Worm (Caenorhabditis elegans) whole organism, young adult: Measurements from ENCODE around the gene hsb-1.

Experiments used
- ceh-27 ChIP-seq: fragments of 200-800 bp; sonication (Bioruptor generic); optimal IDR thresholded peaks from 2 replicates; lab custom pipeline; 2018; ENCODE audit warnings: mild to moderate bottlenecking, missing genetic modification characterization, moderate library complexity, missing compliant biosample characterization
- nhr-80 ChIP-seq: sonication (generic microtip); optimal IDR thresholded peaks from 2 replicates; lab custom pipeline; 2016; ENCODE audit warnings: missing genetic modification characterization, missing compliant biosample characterization
- pha-4 ChIP-seq: fragments of 150-350 bp; sonication (generic microtip); optimal IDR thresholded peaks from 2 replicates; lab custom pipeline; 2014; ENCODE audit warnings: missing biosample characterization, missing genetic modification reagents, missing genetic modification characterization
- snpc-1.3 ChIP-seq: sonication (generic microtip); optimal IDR thresholded peaks from 2 replicates; lab custom pipeline; 2017; ENCODE audit warnings: missing genetic modification characterization, mild to moderate bottlenecking, missing compliant biosample characterization, antibody characterized with exemption, moderate library complexity, missing genotype, missing genetic modification reagents; ENCODE audit not compliant: insufficient read depth
- snpc-4 ChIP-seq, 5 experiments: fragments of 150-350 bp in 1 of 5; sonication (generic microtip) in 4 of 5; optimal IDR thresholded peaks; 2 replicates each; lab custom pipeline; 2014 to 2018; ENCODE audit warnings: missing genetic modification characterization in 5 of 5, missing biosample characterization in 3 of 5, antibody characterized with exemption in 2 of 5, mild to moderate bottlenecking in 2 of 5, missing compliant biosample characterization in 2 of 5, missing genotype in 2 of 5, moderate library complexity in 2 of 5, missing genetic modification reagents in 1 of 5
- unc-62 ChIP-seq: fragments of 150-350 bp; optimal IDR thresholded peaks from 2 replicates; lab custom pipeline; 2014; ENCODE audit warnings: missing biosample characterization, missing genetic modification reagents, missing genetic modification characterization
- xnd-1 ChIP-seq: sonication (generic microtip); optimal IDR thresholded peaks from 2 replicates; lab custom pipeline; 2016; ENCODE audit warnings: missing genotype, missing genetic modification reagents, missing genetic modification characterization, missing compliant biosample characterization

DNA sequence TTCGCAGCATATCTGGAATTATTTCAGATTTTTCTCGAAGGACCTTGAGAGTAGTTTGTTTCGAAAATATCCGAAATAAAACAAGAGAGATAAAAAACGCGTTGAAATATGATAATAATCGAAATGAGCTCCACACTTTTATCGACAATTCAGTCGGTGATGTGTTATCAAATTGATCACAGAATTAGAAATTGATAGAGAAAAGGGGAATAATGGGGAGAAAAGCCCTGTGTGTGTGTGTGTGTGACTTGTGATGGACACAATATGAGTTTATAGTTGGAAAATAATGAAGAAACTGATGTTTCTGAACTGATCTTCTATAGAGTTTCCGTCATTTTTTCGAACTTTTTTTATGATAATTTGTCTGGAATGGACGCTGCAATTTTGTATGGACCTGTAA, 32.1 kb upstream of the hsb-1 start, which contains the start of gene pgp-1:
- TF ChIP-seq nhr-80 (tag; lab: Kevin White, UChicago): peak; percentile 88
- TF ChIP-seq ceh-27 (GFP tag; lab: Kevin White, UChicago): no peak
- TF ChIP-seq xnd-1 (tag; lab: Kevin White, UChicago): no peak
- no peak for TF ChIP-seq pha-4
- TF ChIP-seq snpc-4 (GFP tag; optimal IDR thresholded peaks at IDR 0.05; lab: Kevin White, UChicago): no peak
- TF ChIP-seq snpc-4 (tag; optimal IDR thresholded peaks at IDR 0.05; lab: Kevin White, UChicago): no peak
- TF ChIP-seq unc-62 (GFP tag; lab: Kevin White, UChicago): no peak
- TF ChIP-seq snpc-1.3 (tag; lab: Kevin White, UChicago): no peak
